Fruit fly (Drosophila melanogaster) whole organism, embryonic: Measurements from ENCODE around the gene Edg78E.

Source experiments
- Adf1 ChIP-seq: fragments of 200-800 bp; sonication (Bioruptor generic); IDR thresholded peaks from 2 replicates; pipeline ENCODE4 v1.3.6; 2022; ENCODE audit warnings: missing biosample characterization, missing genetic modification characterization
- Atf6 ChIP-seq: fragments of 200-800 bp; sonication (Bioruptor generic); IDR thresholded peaks from 2 replicates; pipeline ENCODE4 v1.3.6; 2022; ENCODE audit warnings: missing biosample characterization, missing genetic modification characterization
- Awh ChIP-seq: fragments of 200-800 bp; sonication (Bioruptor generic); IDR thresholded peaks from 2 replicates; pipeline ENCODE4, ENCODE4 v1.3.6; 2022; ENCODE audit warnings: missing biosample characterization, missing genetic modification characterization
- CG11398 ChIP-seq: fragments of 200-800 bp; sonication (Bioruptor generic); optimal IDR thresholded peaks from 2 replicates; lab custom pipeline; 2016; ENCODE audit warnings: missing biosample characterization, missing genetic modification characterization
- CG11504 ChIP-seq: fragments of 200-800 bp; sonication (Bioruptor generic); optimal IDR thresholded peaks from 3 replicates; lab custom pipeline; 2019; ENCODE audit warnings: missing biosample characterization, mild to moderate bottlenecking, missing genetic modification characterization, moderate library complexity
- CG12391 ChIP-seq: fragments of 200-800 bp; sonication (Bioruptor generic); optimal IDR thresholded peaks from 3 replicates; lab custom pipeline; 2018; ENCODE audit warnings: missing biosample characterization, mild to moderate bottlenecking, missing genetic modification characterization, moderate library complexity
- CG14710 ChIP-seq: fragments of 200-800 bp; sonication (Bioruptor generic); optimal IDR thresholded peaks from 3 replicates; lab custom pipeline; 2019; ENCODE audit warnings: missing biosample characterization, mild to moderate bottlenecking, missing genetic modification characterization, moderate library complexity
- CG18011 ChIP-seq: fragments of 200-800 bp; sonication (Bioruptor generic); optimal IDR thresholded peaks from 2 replicates; lab custom pipeline; 2017; ENCODE audit warnings: missing biosample characterization, missing genetic modification characterization, mild to moderate bottlenecking, moderate library complexity, missing genotype
- CG2120 ChIP-seq: fragments of 200-800 bp; sonication (Bioruptor generic); optimal IDR thresholded peaks from 3 replicates; lab custom pipeline; 2016; ENCODE audit warnings: missing biosample characterization, missing genetic modification characterization
- CG2678 ChIP-seq: fragments of 200-800 bp; sonication (Bioruptor generic); optimal IDR thresholded peaks from 3 replicates; lab custom pipeline; 2019; ENCODE audit warnings: missing biosample characterization, mild to moderate bottlenecking, missing genetic modification characterization, moderate library complexity
- CG3847 ChIP-seq: fragments of 200-800 bp; sonication (Bioruptor generic); IDR thresholded peaks from 2 replicates; pipeline ENCODE4 v1.3.6; 2022; ENCODE audit warnings: missing biosample characterization, missing genetic modification characterization
- CG4617 ChIP-seq: fragments of 200-800 bp; sonication (Bioruptor generic); optimal IDR thresholded peaks from 3 replicates; lab custom pipeline; 2016; ENCODE audit warnings: missing biosample characterization, missing genetic modification characterization, borderline replicate concordance
- CG6791 ChIP-seq: fragments of 200-800 bp; sonication (Bioruptor generic); IDR thresholded peaks from 3 replicates; pipeline ENCODE4 v1.3.6; 2022; ENCODE audit warnings: missing biosample characterization, missing genetic modification characterization; ENCODE audit not compliant: partially characterized antibody
- CG7357 ChIP-seq: fragments of 200-800 bp; sonication (Bioruptor generic); IDR thresholded peaks from 3 replicates; pipeline ENCODE4 v1.3.6; 2022; ENCODE audit warnings: missing biosample characterization, missing genetic modification characterization
- CG7372 ChIP-seq: fragments of 200-800 bp; sonication (Bioruptor generic); IDR thresholded peaks from 2 replicates; pipeline ENCODE4 v1.3.6; 2022; ENCODE audit warnings: missing biosample characterization, missing genetic modification characterization
- CG9215 ChIP-seq: fragments of 200-800 bp; sonication (Bioruptor generic); IDR thresholded peaks from 2 replicates; pipeline ENCODE4 v1.3.6; 2022; ENCODE audit warnings: missing biosample characterization, missing genetic modification characterization
- CG9437 ChIP-seq: fragments of 200-800 bp; sonication (Bioruptor generic); optimal IDR thresholded peaks from 2 replicates; lab custom pipeline; 2018; ENCODE audit warnings: missing biosample characterization, mild to moderate bottlenecking, missing genetic modification characterization
- CG9609 ChIP-seq: fragments of 200-800 bp; sonication (Bioruptor generic); optimal IDR thresholded peaks from 3 replicates; lab custom pipeline; 2016; ENCODE audit warnings: missing biosample characterization, missing genetic modification characterization
- CkIIα-i1 ChIP-seq: fragments of 200-800 bp; sonication (Bioruptor generic); IDR thresholded peaks from 2 replicates; pipeline ENCODE4 v1.3.6; 2022; ENCODE audit warnings: missing biosample characterization, missing genetic modification characterization
- ERR ChIP-seq: fragments of 200-800 bp; sonication (Bioruptor generic); optimal IDR thresholded peaks from 2 replicates; lab custom pipeline; 2016; ENCODE audit warnings: missing biosample characterization, missing genetic modification characterization
- Ets65A ChIP-seq: fragments of 200-800 bp; sonication (Bioruptor generic); peaks from one replicate; lab custom pipeline; 2016; ENCODE audit warnings: missing biosample characterization, missing genetic modification characterization
- H2.0 ChIP-seq: fragments of 200-800 bp; sonication (Bioruptor generic); IDR thresholded peaks from 2 replicates; pipeline ENCODE4 v1.3.6; 2022; ENCODE audit warnings: missing biosample characterization, missing genetic modification characterization
- Lpt ChIP-seq: fragments of >200 bp; optimal IDR thresholded peaks from 2 replicates; lab custom pipeline; 2018; ENCODE audit warnings: missing biosample characterization, missing genetic modification characterization
- Mad ChIP-seq: fragments of 200-800 bp; sonication (Bioruptor generic); optimal IDR thresholded peaks from 2 replicates; lab custom pipeline; 2016; ENCODE audit warnings: missing biosample characterization, missing genetic modification characterization
- Opbp ChIP-seq: fragments of 200-800 bp; sonication (Bioruptor generic); IDR thresholded peaks from 3 replicates; pipeline ENCODE4 v1.3.6; 2022; ENCODE audit warnings: missing biosample characterization, missing genetic modification characterization; ENCODE audit not compliant: partially characterized antibody
- Rfx ChIP-seq: fragments of 200-800 bp; sonication (Bioruptor generic); IDR thresholded peaks from 2 replicates; pipeline ENCODE4 v1.3.6; 2022; ENCODE audit warnings: missing biosample characterization, missing genetic modification characterization
- Sox102F ChIP-seq: fragments of 200-800 bp; sonication (Bioruptor generic); optimal IDR thresholded peaks from 2 replicates; lab custom pipeline; 2018; ENCODE audit warnings: missing biosample characterization, mild to moderate bottlenecking, missing genetic modification characterization, moderate library complexity
- Xrp1 ChIP-seq: fragments of 200-800 bp; sonication (Bioruptor generic); IDR thresholded peaks from 2 replicates; pipeline ENCODE4 v1.3.6; 2022; ENCODE audit warnings: missing biosample characterization, missing genetic modification characterization
- abd-A ChIP-seq: fragments of 200-800 bp; sonication (Bioruptor generic); optimal IDR thresholded peaks from 3 replicates; lab custom pipeline; 2019; ENCODE audit warnings: missing biosample characterization, mild to moderate bottlenecking, missing genetic modification characterization, moderate library complexity
- al ChIP-seq: fragments of 200-800 bp; sonication (Bioruptor generic); IDR thresholded peaks from 2 replicates; pipeline ENCODE4 v1.3.6; 2022; ENCODE audit warnings: missing biosample characterization, missing genetic modification characterization
- bbx ChIP-seq: fragments of 200-800 bp; sonication (Bioruptor generic); IDR thresholded peaks from 2 replicates; pipeline ENCODE4 v1.3.6; 2022; ENCODE audit warnings: missing biosample characterization, missing genetic modification characterization; ENCODE audit not compliant: partially characterized antibody
- bcd ChIP-seq: fragments of 200-800 bp; sonication (Bioruptor generic); optimal IDR thresholded peaks from 2 replicates; lab custom pipeline; 2017; ENCODE audit warnings: missing biosample characterization, mild to moderate bottlenecking, missing genetic modification characterization
- cas ChIP-seq: fragments of 200-800 bp; sonication (Bioruptor generic); IDR thresholded peaks from 2 replicates; pipeline ENCODE4 v1.3.6; 2022; ENCODE audit warnings: missing biosample characterization, missing genetic modification characterization
- cg ChIP-seq: fragments of 200-800 bp; sonication (Bioruptor generic); optimal IDR thresholded peaks from 3 replicates; lab custom pipeline; 2019; ENCODE audit warnings: missing biosample characterization, mild to moderate bottlenecking, missing genetic modification characterization, moderate library complexity
- corto ChIP-seq: fragments of 200-800 bp; sonication (Bioruptor generic); optimal IDR thresholded peaks from 2 replicates; lab custom pipeline; 2016; ENCODE audit warnings: missing biosample characterization, mild to moderate bottlenecking, missing genetic modification characterization, moderate library complexity
- da ChIP-seq: fragments of 200-800 bp; sonication (Bioruptor generic); optimal IDR thresholded peaks from 2 replicates; lab custom pipeline; 2016; ENCODE audit warnings: missing biosample characterization, missing genetic modification characterization
- ind ChIP-seq: fragments of 200-800 bp; sonication (Bioruptor generic); optimal IDR thresholded peaks from 3 replicates; lab custom pipeline; 2016; ENCODE audit warnings: missing biosample characterization, missing genetic modification characterization
- jigr1 ChIP-seq: fragments of 200-800 bp; sonication (Bioruptor generic); IDR thresholded peaks from 3 replicates; pipeline ENCODE4 v1.3.6; 2022; ENCODE audit warnings: missing biosample characterization, missing genetic modification characterization
- ken ChIP-seq: fragments of 200-800 bp; sonication (Bioruptor generic); IDR thresholded peaks from 3 replicates; pipeline ENCODE4 v1.3.6; 2022; ENCODE audit warnings: missing biosample characterization, missing genetic modification characterization
- luna ChIP-seq: fragments of 200-800 bp; sonication (Bioruptor generic); optimal IDR thresholded peaks from 2 replicates; lab custom pipeline; 2016; ENCODE audit warnings: missing biosample characterization, missing genetic modification characterization
- mld ChIP-seq: fragments of 200-800 bp; sonication (Bioruptor generic); IDR thresholded peaks from 3 replicates; pipeline ENCODE4 v1.3.6; 2022; ENCODE audit warnings: missing biosample characterization, missing genetic modification characterization; ENCODE audit not compliant: partially characterized antibody
- nom ChIP-seq: fragments of 200-800 bp; sonication (Bioruptor generic); optimal IDR thresholded peaks from 2 replicates; lab custom pipeline; 2017; ENCODE audit warnings: missing biosample characterization, missing genetic modification characterization, mild to moderate bottlenecking, moderate library complexity, missing genetic modification reagents
- pan ChIP-seq, 4 experiments: fragments of >200 bp in 3 of 4; fragments of 200-800 bp in 1 of 4; sonication (Bioruptor generic) in 1 of 4; optimal IDR thresholded peaks in 3 of 4; IDR thresholded peaks in 1 of 4; 2 replicates each; pipeline versions ENCODE4 v1.3.6 to Lab custom; 2017 to 2022; ENCODE audit warnings: missing biosample characterization in 2 of 4, missing genetic modification characterization in 2 of 4, mixed read lengths in 1 of 4
- prd ChIP-seq, 3 experiments: fragments of >200 bp in 2 of 3; fragments of 200-800 bp in 1 of 3; sonication (Bioruptor generic) in 1 of 3; optimal IDR thresholded peaks in 2 of 3; IDR thresholded peaks in 1 of 3; 2 replicates in 2 of 3; 3 replicates in 1 of 3; pipeline versions ENCODE4 v1.3.6 to Lab custom; 2017 to 2022; ENCODE audit warnings: missing biosample characterization in 1 of 3, missing genetic modification characterization in 1 of 3
- pros ChIP-seq: fragments of 200-800 bp; sonication (Bioruptor generic); optimal IDR thresholded peaks from 3 replicates; lab custom pipeline; 2019; ENCODE audit warnings: missing biosample characterization, mild to moderate bottlenecking, missing genetic modification characterization, moderate library complexity
- scrt ChIP-seq: fragments of 200-800 bp; sonication (Bioruptor generic); optimal IDR thresholded peaks from 2 replicates; lab custom pipeline; 2018; ENCODE audit warnings: missing biosample characterization, mild to moderate bottlenecking, missing genetic modification characterization, moderate library complexity
- sug ChIP-seq: fragments of 200-800 bp; optimal IDR thresholded peaks from 2 replicates; lab custom pipeline; 2019; ENCODE audit warnings: missing biosample characterization, mild to moderate bottlenecking, missing genetic modification characterization, moderate library complexity
- ttk ChIP-seq: fragments of 200-800 bp; sonication (Bioruptor generic); IDR thresholded peaks from 2 replicates; pipeline ENCODE4 v2.1.2; 2022; ENCODE audit warnings: missing biosample characterization, missing genetic modification characterization
- vvl ChIP-seq: fragments of 200-800 bp; sonication (Bioruptor generic); IDR thresholded peaks from 2 replicates; pipeline ENCODE4 v1.3.6; 2022; ENCODE audit warnings: missing biosample characterization, missing genetic modification characterization

Gene Edg78E

dm6 chr3L:21252525-21252924, 45.1 kb downstream of the Edg78E start (continued):
- TF ChIP-seq luna (GFP tag; lab: Kevin White, UChicago) (no peak), jigr1 (GFP tag; lab: Robert Waterston, UW) (no peak), mld (0 out of 3 replicates have a peak, but pooled peaks have one; percentile 29), corto (GFP tag; lab: Kevin White, UChicago) (no peak), CG9437 (GFP tag; lab: Kevin White, UChicago) (no peak), bbx (GFP tag; lab: Robert Waterston, UW) (peak; percentile 33; the same call in 1 of the 2 replicates), sug (tag; lab: Kevin White, UChicago) (no peak), Opbp (GFP tag; lab: Robert Waterston, UW) (peak; percentile 58; the same call in 1 of the 3 replicates), cg (peak; percentile 43), Mad (no peak), CG18011 (GFP tag; lab: Kevin White, UChicago) (no peak), H2.0 (GFP tag; lab: Robert Waterston, UW) (no peak), Adf1 (GFP tag; lab: Robert Waterston, UW) (no peak), CG9215 (no peak), cas (GFP tag; lab: Robert Waterston, UW) (no peak), CG11398 (GFP tag; lab: Kevin White, UChicago) (no peak), ken (0 out of 3 replicates have a peak, but pooled peaks have one; percentile 15), CG6791 (GFP tag; lab: Robert Waterston, UW) (peak; percentile 38; the same call in 1 of the 3 replicates), CG4617 (GFP tag; lab: Kevin White, UChicago) (no peak), ttk (GFP tag; lab: Robert Waterston, UW) (no peak), Ets65A (GFP tag; lab: Kevin White, UChicago) (peak; percentile 77), CG7372 (GFP tag; lab: Robert Waterston, UW) (no peak), CG7357 (GFP tag; lab: Robert Waterston, UW) (no peak), abd-A (tag; lab: Kevin White, UChicago) (no peak), al (GFP tag; lab: Robert Waterston, UW) (no peak), CG9609 (GFP tag; lab: Kevin White, UChicago) (no peak), ERR (no peak), bcd (GFP tag; lab: Kevin White, UChicago) (no peak)

dm6 chr3L:21251381-21251780, 46.2 kb downstream of the Edg78E start:
- peak; percentile 8 for TF ChIP-seq scrt (GFP tag; lab: Kevin White, UChicago)
- peak; percentile 56 for TF ChIP-seq nom (GFP tag; lab: Kevin White, UChicago)
- TF ChIP-seq pan (optimal IDR thresholded peaks at IDR 0.05; lab: Kevin White, UChicago), result no peak
- TF ChIP-seq pan (GFP tag; optimal IDR thresholded peaks at IDR 0.05 in 1 of 2, IDR thresholded peaks at IDR 0.05 in 1 of 2), result peak in 1 of 2 experiments; percentile 25
- TF ChIP-seq pros (GFP tag; lab: Kevin White, UChicago), result peak; percentile 17
- TF ChIP-seq ind, result peak; percentile 14
- TF ChIP-seq prd (optimal IDR thresholded peaks at IDR 0.05; lab: Kevin White, UChicago), result no peak
- TF ChIP-seq prd (GFP tag; IDR thresholded peaks at IDR 0.05; lab: Robert Waterston, UW), result peak; percentile 43; the same call in 1 of the 3 replicates
- TF ChIP-seq Rfx (GFP tag; lab: Robert Waterston, UW), result peak; percentile 31; the same call in 1 of the 2 replicates
- TF ChIP-seq Lpt (GFP tag; lab: Kevin White, UChicago), result no peak
- TF ChIP-seq da (GFP tag; lab: Kevin White, UChicago), result no peak
- TF ChIP-seq vvl (GFP tag; lab: Robert Waterston, UW), result 0 out of 2 replicates have a peak, but pooled peaks have one; percentile 15
- TF ChIP-seq CG18011 (GFP tag; lab: Kevin White, UChicago), result no peak
- peak; percentile 2 for TF ChIP-seq CG12391 (tag; lab: Kevin White, UChicago)
- 0 out of 2 replicates have a peak, but pooled peaks have one; percentile 33 for TF ChIP-seq CG3847 (GFP tag; lab: Robert Waterston, UW)
- no peak for TF ChIP-seq CkIIα-i1
- peak; percentile 46; the same call in 1 of the 2 replicates for TF ChIP-seq Xrp1 (GFP tag; lab: Robert Waterston, UW)
- peak; percentile 37 for TF ChIP-seq CG2678 (tag; lab: Kevin White, UChicago)
- TF ChIP-seq Awh (GFP tag; lab: Robert Waterston, UW), result 0 out of 2 replicates have a peak, but pooled peaks have one; percentile 9
- TF ChIP-seq CG2120 (GFP tag; lab: Kevin White, UChicago), result peak; percentile 36
- TF ChIP-seq Sox102F (GFP tag; lab: Kevin White, UChicago), result peak; percentile 36
- TF ChIP-seq CG11504 (tag; lab: Kevin White, UChicago), result peak; percentile 18
- TF ChIP-seq CG14710 (tag; lab: Kevin White, UChicago), result no peak
- 0 out of 2 replicates have a peak, but pooled peaks have one; percentile 30 for TF ChIP-seq Atf6 (GFP tag; lab: Robert Waterston, UW)
